Worm (Caenorhabditis elegans): Measurements from ENCODE around the gene R07E3.6.

ce11 chrX:10315905-10316304 is 1.6 kb upstream of the R07E3.6 start, which contains the start of gene F41E7.9:
- TF ChIP-seq ztf-11 (tag; optimal IDR thresholded peaks at IDR 0.05) (no peak), ham-2 (GFP tag; optimal IDR thresholded peaks at IDR 0.05) (no peak), mep-1 (tag; optimal IDR thresholded peaks at IDR 0.05) (no peak), elt-3 (tag; optimal IDR thresholded peaks at IDR 0.05) (no peak), lin-13 (tag; optimal IDR thresholded peaks at IDR 0.05) (no peak), flh-1 (GFP tag; optimal IDR thresholded peaks at IDR 0.05) (no peak)

All from whole organism, mixed stage, embryonic.